Worm (Caenorhabditis elegans) whole organism, L3 larva: ENCODE results near the gene Y60A3A.25.

Source experiments
- R02D3.7 ChIP-seq: fragments of 150-350 bp; optimal IDR thresholded peaks from 2 replicates; lab custom pipeline; 2014; ENCODE audit warnings: missing biosample characterization, missing genetic modification characterization
- elt-3 ChIP-seq, 3 experiments: fragments of 150-350 bp in 1 of 3; sonication (generic microtip) in 2 of 3; optimal IDR thresholded peaks; 2 replicates in 2 of 3; 4 replicates in 1 of 3; lab custom pipeline; 2014 to 2017; ENCODE audit warnings: missing biosample characterization in 3 of 3, missing genetic modification characterization in 3 of 3
- fkh-10 ChIP-seq: sonication (generic microtip); optimal IDR thresholded peaks from 2 replicates; lab custom pipeline; 2017; ENCODE audit warnings: missing biosample characterization, missing genetic modification reagents, missing genetic modification characterization
- nhr-11 ChIP-seq: fragments of 150-350 bp; optimal IDR thresholded peaks from 2 replicates; lab custom pipeline; 2014; ENCODE audit warnings: missing biosample characterization, missing genetic modification characterization
- nhr-25 ChIP-seq: sonication (generic microtip); optimal IDR thresholded peaks from 2 replicates; lab custom pipeline; 2017; ENCODE audit warnings: missing biosample characterization, missing genetic modification characterization
- nhr-28 ChIP-seq: fragments of 150-350 bp; optimal IDR thresholded peaks from 2 replicates; lab custom pipeline; 2014; ENCODE audit warnings: missing biosample characterization, missing genetic modification characterization
- pqm-1 ChIP-seq: fragments of 150-350 bp; optimal IDR thresholded peaks from 2 replicates; lab custom pipeline; 2017; ENCODE audit warnings: missing biosample characterization, missing genetic modification characterization, inconsistent platforms
- skn-1 ChIP-seq: fragments of 150-350 bp; optimal IDR thresholded peaks from 2 replicates; lab custom pipeline; 2014; ENCODE audit warnings: missing biosample characterization, missing genetic modification characterization
- zag-1 ChIP-seq: fragments of 150-350 bp; optimal IDR thresholded peaks from 2 replicates; lab custom pipeline; 2014; ENCODE audit warnings: missing biosample characterization, missing genetic modification characterization

- TF ChIP-seq nhr-11 (tag; lab: Kevin White, UChicago) (no peak), R02D3.7 (no peak), skn-1 (tag; lab: Kevin White, UChicago) (no peak), nhr-25 (tag; lab: Kevin White, UChicago) (no peak), elt-3 (tag; optimal IDR thresholded peaks at IDR 0.05; lab: Kevin White, UChicago) (no peak), fkh-10 (GFP tag; lab: Kevin White, UChicago) (no peak), pqm-1 (tag; lab: Kevin White, UChicago) (no peak), nhr-28 (tag; lab: Kevin White, UChicago) (no peak), zag-1 (tag; lab: Kevin White, UChicago) (no peak)
These were observed at the start of gene Y60A3A.25 for ce11 chrV:19994093-19994492.
